Fruit fly (Drosophila melanogaster) whole organism, embryonic: ENCODE results near the gene CG43120.

Experiments
- Ada2b ChIP-seq: fragments of 200-800 bp; sonication (Bioruptor generic); IDR thresholded peaks from 2 replicates; pipeline ENCODE4 v1.3.6; 2022; ENCODE audit warnings: missing biosample characterization, missing genetic modification characterization
- Awh ChIP-seq: fragments of 200-800 bp; sonication (Bioruptor generic); IDR thresholded peaks from 2 replicates; pipeline ENCODE4, ENCODE4 v1.3.6; 2022; ENCODE audit warnings: missing biosample characterization, missing genetic modification characterization
- Blimp-1 ChIP-seq: fragments of 200-800 bp; sonication (Bioruptor generic); optimal IDR thresholded peaks from 3 replicates; lab custom pipeline; 2018; ENCODE audit warnings: missing biosample characterization, missing genetic modification characterization, mild to moderate bottlenecking, moderate library complexity, missing genetic modification reagents
- CG10267 ChIP-seq: fragments of 200-800 bp; sonication (Bioruptor generic); optimal IDR thresholded peaks from 2 replicates; lab custom pipeline; 2018; ENCODE audit warnings: missing biosample characterization, mild to moderate bottlenecking, missing genetic modification characterization, moderate library complexity
- CG1602 ChIP-seq: fragments of 200-800 bp; sonication (Bioruptor generic); optimal IDR thresholded peaks from 3 replicates; lab custom pipeline; 2016; ENCODE audit warnings: missing biosample characterization, missing genetic modification characterization
- CG16779 ChIP-seq: fragments of 200-800 bp; sonication (Bioruptor generic); IDR thresholded peaks from 2 replicates; pipeline ENCODE4 v1.3.6; 2022; ENCODE audit warnings: missing biosample characterization, missing genetic modification characterization
- CG17361 ChIP-seq: fragments of 200-800 bp; sonication (Bioruptor generic); IDR thresholded peaks from 3 replicates; pipeline ENCODE4 v1.3.6; 2022; ENCODE audit warnings: missing biosample characterization, missing genetic modification characterization
- CG18262 ChIP-seq: fragments of 200-800 bp; optimal IDR thresholded peaks from 3 replicates; lab custom pipeline; 2019; ENCODE audit warnings: missing biosample characterization, mild to moderate bottlenecking, missing genetic modification characterization, moderate library complexity
- CG2199 ChIP-seq: fragments of 200-800 bp; sonication (Bioruptor generic); IDR thresholded peaks from 3 replicates; pipeline ENCODE4 v1.3.6; 2022; ENCODE audit warnings: missing biosample characterization, missing genetic modification characterization
- CG2712 ChIP-seq: fragments of 200-800 bp; optimal IDR thresholded peaks from 3 replicates; lab custom pipeline; 2019; ENCODE audit warnings: missing biosample characterization, mild to moderate bottlenecking, missing genetic modification characterization, moderate library complexity
- CG31441 ChIP-seq: fragments of 200-800 bp; sonication (Bioruptor generic); IDR thresholded peaks from 2 replicates; pipeline ENCODE4 v1.3.6; 2022; ENCODE audit warnings: missing biosample characterization, missing genetic modification characterization
- CG3726 ChIP-seq: fragments of 200-800 bp; sonication (Bioruptor generic); IDR thresholded peaks from 3 replicates; pipeline ENCODE4, ENCODE4 v1.3.6; 2022; ENCODE audit warnings: missing biosample characterization, missing genetic modification characterization
- CG4730 ChIP-seq: fragments of 200-800 bp; sonication (Bioruptor generic); IDR thresholded peaks from 2 replicates; pipeline ENCODE4 v1.3.6; 2022; ENCODE audit warnings: missing biosample characterization, missing genetic modification characterization
- CG7963 ChIP-seq: fragments of 200-800 bp; sonication (Bioruptor generic); IDR thresholded peaks from 3 replicates; pipeline ENCODE4 v1.3.6; 2022; ENCODE audit warnings: missing biosample characterization, missing genetic modification characterization; ENCODE audit not compliant: partially characterized antibody
- CG8388 ChIP-seq: fragments of 200-800 bp; sonication (Bioruptor generic); optimal IDR thresholded peaks from 2 replicates; lab custom pipeline; 2019; ENCODE audit warnings: missing biosample characterization, mild to moderate bottlenecking, missing genetic modification characterization, moderate library complexity
- CG8944 ChIP-seq: fragments of 200-800 bp; sonication (Bioruptor generic); optimal IDR thresholded peaks from 3 replicates; lab custom pipeline; 2016; ENCODE audit warnings: missing biosample characterization, missing genetic modification characterization
- CkIIα-i1 ChIP-seq: fragments of 200-800 bp; sonication (Bioruptor generic); IDR thresholded peaks from 2 replicates; pipeline ENCODE4 v1.3.6; 2022; ENCODE audit warnings: missing biosample characterization, missing genetic modification characterization
- D19A ChIP-seq: fragments of 200-800 bp; optimal IDR thresholded peaks from 3 replicates; lab custom pipeline; 2019; ENCODE audit warnings: missing biosample characterization, mild to moderate bottlenecking, missing genetic modification characterization, moderate library complexity
- Dfd ChIP-seq, 2 experiments: fragments of >200 bp; optimal IDR thresholded peaks; 2 replicates each; lab custom pipeline; 2017; ENCODE audit warnings: missing biosample characterization in 2 of 2, missing genetic modification characterization in 2 of 2
- Doc2 ChIP-seq: fragments of 200-800 bp; sonication (Bioruptor generic); IDR thresholded peaks from 2 replicates; pipeline ENCODE4 v1.3.6; 2022; ENCODE audit warnings: missing biosample characterization, missing genetic modification characterization
- Drgx ChIP-seq: fragments of 200-800 bp; sonication (Bioruptor generic); IDR thresholded peaks from 2 replicates; pipeline ENCODE4 v1.3.6; 2022; ENCODE audit warnings: missing biosample characterization, missing genetic modification characterization
- HLH3B ChIP-seq: fragments of 200-800 bp; sonication (Bioruptor generic); IDR thresholded peaks from 2 replicates; pipeline ENCODE4 v1.3.6; 2022; ENCODE audit warnings: missing biosample characterization, missing genetic modification characterization
- Mes4 ChIP-seq: fragments of 200-800 bp; sonication (Bioruptor generic); optimal IDR thresholded peaks from 2 replicates; lab custom pipeline; 2016; ENCODE audit warnings: missing biosample characterization, missing genetic modification characterization
- chinmo ChIP-seq: fragments of 200-800 bp; sonication (Bioruptor generic); IDR thresholded peaks from 4 replicates; pipeline ENCODE4 v1.3.6; 2022; ENCODE audit warnings: missing biosample characterization, missing genetic modification characterization; ENCODE audit not compliant: partially characterized antibody
- crp ChIP-seq, 2 experiments: fragments of 200-800 bp; sonication (Bioruptor generic); optimal IDR thresholded peaks; 2 replicates in 1 of 2; 3 replicates in 1 of 2; lab custom pipeline; 2017; ENCODE audit warnings: missing biosample characterization in 2 of 2, missing genetic modification characterization in 2 of 2, mild to moderate bottlenecking in 1 of 2, moderate library complexity in 1 of 2
- dmrt99B ChIP-seq: fragments of 200-800 bp; sonication (Bioruptor generic); optimal IDR thresholded peaks from 2 replicates; lab custom pipeline; 2018; ENCODE audit warnings: missing biosample characterization, mild to moderate bottlenecking, missing genetic modification characterization, moderate library complexity
- dysf ChIP-seq: fragments of 200-800 bp; sonication (Bioruptor generic); IDR thresholded peaks from 3 replicates; pipeline ENCODE4 v1.3.6; 2022; ENCODE audit warnings: missing biosample characterization, missing genetic modification characterization
- esg ChIP-seq: fragments of 200-800 bp; sonication (Bioruptor generic); conservative IDR thresholded peaks from 2 replicates; pipeline ENCODE4 v1.3.6; 2022; ENCODE audit warnings: missing biosample characterization, missing genetic modification characterization
- fd96Cb ChIP-seq: fragments of 200-800 bp; sonication (Bioruptor generic); optimal IDR thresholded peaks from 2 replicates; lab custom pipeline; 2018; ENCODE audit warnings: missing biosample characterization, mild to moderate bottlenecking, missing genetic modification characterization, moderate library complexity
- fru ChIP-seq: fragments of >200 bp; optimal IDR thresholded peaks from 2 replicates; lab custom pipeline; 2017
- gem ChIP-seq: fragments of 200-800 bp; sonication (Bioruptor generic); optimal IDR thresholded peaks from 2 replicates; lab custom pipeline; 2019; ENCODE audit warnings: missing biosample characterization, mild to moderate bottlenecking, missing genetic modification characterization, moderate library complexity
- gfzf ChIP-seq: fragments of 200-800 bp; sonication (Bioruptor generic); optimal IDR thresholded peaks from 2 replicates; lab custom pipeline; 2016; ENCODE audit warnings: missing biosample characterization, mild to moderate bottlenecking, missing genetic modification characterization, moderate library complexity
- jing ChIP-seq: fragments of 200-800 bp; sonication (Bioruptor generic); optimal IDR thresholded peaks from 2 replicates; lab custom pipeline; 2018; ENCODE audit warnings: missing biosample characterization, mild to moderate bottlenecking, missing genetic modification characterization
- lab ChIP-seq: fragments of 200-800 bp; sonication (Bioruptor generic); optimal IDR thresholded peaks from 3 replicates; lab custom pipeline; 2017; ENCODE audit warnings: missing biosample characterization, missing genetic modification characterization, mild to moderate bottlenecking, moderate library complexity, missing genetic modification reagents
- lmd ChIP-seq: fragments of 200-800 bp; sonication (Bioruptor generic); IDR thresholded peaks from 2 replicates; pipeline ENCODE4 v1.3.6; 2022; ENCODE audit warnings: missing biosample characterization, missing genetic modification characterization
- nmo ChIP-seq: fragments of 200-800 bp; sonication (Bioruptor generic); optimal IDR thresholded peaks from 2 replicates; lab custom pipeline; 2018; ENCODE audit warnings: missing biosample characterization, mild to moderate bottlenecking, missing genetic modification characterization, moderate library complexity
- oc ChIP-seq: fragments of 200-800 bp; sonication (Bioruptor generic); optimal IDR thresholded peaks from 2 replicates; lab custom pipeline; 2018; ENCODE audit warnings: missing biosample characterization, mild to moderate bottlenecking, missing genetic modification characterization, moderate library complexity
- otp ChIP-seq: fragments of 200-800 bp; sonication (Bioruptor generic); IDR thresholded peaks from 3 replicates; pipeline ENCODE4, ENCODE4 v1.3.6; 2022; ENCODE audit warnings: missing biosample characterization, missing genetic modification characterization
- pho ChIP-seq: fragments of 200-800 bp; sonication (Bioruptor generic); optimal IDR thresholded peaks from 2 replicates; lab custom pipeline; 2016; ENCODE audit warnings: missing biosample characterization, missing genetic modification characterization
- prd ChIP-seq, 3 experiments: fragments of >200 bp in 2 of 3; fragments of 200-800 bp in 1 of 3; sonication (Bioruptor generic) in 1 of 3; optimal IDR thresholded peaks in 2 of 3; IDR thresholded peaks in 1 of 3; 2 replicates in 2 of 3; 3 replicates in 1 of 3; pipeline versions ENCODE4 v1.3.6 to Lab custom; 2017 to 2022; ENCODE audit warnings: missing biosample characterization in 1 of 3, missing genetic modification characterization in 1 of 3
- ranshi ChIP-seq: fragments of 200-800 bp; sonication (Bioruptor generic); IDR thresholded peaks from 2 replicates; pipeline ENCODE4 v1.3.6; 2022; ENCODE audit warnings: missing biosample characterization, missing genetic modification characterization
- scrt ChIP-seq: fragments of 200-800 bp; sonication (Bioruptor generic); optimal IDR thresholded peaks from 2 replicates; lab custom pipeline; 2018; ENCODE audit warnings: missing biosample characterization, mild to moderate bottlenecking, missing genetic modification characterization, moderate library complexity
- slbo ChIP-seq: fragments of 200-800 bp; sonication (Bioruptor generic); IDR thresholded peaks from 2 replicates; pipeline ENCODE4 v1.3.6; 2022; ENCODE audit warnings: missing biosample characterization, missing genetic modification characterization
- stwl ChIP-seq: fragments of 200-800 bp; sonication (Bioruptor generic); optimal IDR thresholded peaks from 3 replicates; lab custom pipeline; 2018; ENCODE audit warnings: missing biosample characterization, mild to moderate bottlenecking, missing genetic modification characterization, moderate library complexity
- tna ChIP-seq: fragments of 200-800 bp; sonication (Bioruptor generic); IDR thresholded peaks from 2 replicates; pipeline ENCODE4 v1.3.6; 2022; ENCODE audit warnings: missing biosample characterization, missing genetic modification characterization; ENCODE audit not compliant: partially characterized antibody
- trem ChIP-seq: fragments of 200-800 bp; optimal IDR thresholded peaks from 3 replicates; lab custom pipeline; 2019; ENCODE audit warnings: missing biosample characterization, mild to moderate bottlenecking, missing genetic modification characterization, moderate library complexity
- vvl ChIP-seq: fragments of 200-800 bp; sonication (Bioruptor generic); IDR thresholded peaks from 2 replicates; pipeline ENCODE4 v1.3.6; 2022; ENCODE audit warnings: missing biosample characterization, missing genetic modification characterization
- zfh1 ChIP-seq: fragments of 200-800 bp; sonication (Bioruptor generic); IDR thresholded peaks from 3 replicates; pipeline ENCODE4 v1.3.6; 2022; ENCODE audit warnings: missing biosample characterization, missing genetic modification characterization

CG43120 gene

dm6 chr3L:14359815-14360719 is 21.6 kb upstream of the CG43120 start (continued):
- TF ChIP-seq ranshi (GFP tag; lab: Robert Waterston, UW) (0 out of 2 replicates have a peak, but pooled peaks have one; percentile 12), esg (GFP tag; lab: Robert Waterston, UW) (0 out of 2 replicates have a peak, but pooled peaks have one; percentile 10), CG18262 (tag; lab: Kevin White, UChicago) (peak; percentile 45), fd96Cb (tag; lab: Kevin White, UChicago) (peak; percentile 27), lab (GFP tag; lab: Kevin White, UChicago) (peak; percentile 39), oc (tag; lab: Kevin White, UChicago) (peak; percentile 3), dysf (GFP tag; lab: Robert Waterston, UW) (0 out of 3 replicates have a peak, but pooled peaks have one; percentile 16), lmd (GFP tag; lab: Robert Waterston, UW) (0 out of 2 replicates have a peak, but pooled peaks have one; percentile 19), CG17361 (GFP tag; lab: Robert Waterston, UW) (peak; percentile 54; the same call in 2 of the 3 replicates), otp (GFP tag; lab: Robert Waterston, UW) (0 out of 3 replicates have a peak, but pooled peaks have one; percentile 32), dmrt99B (tag; lab: Kevin White, UChicago) (peak; percentile 32), D19A (peak; percentile 45), gem (peak; percentile 44), scrt (GFP tag; lab: Kevin White, UChicago) (peak; percentile 16), nmo (peak; percentile 36), CG7963 (GFP tag; lab: Robert Waterston, UW) (no peak), HLH3B (0 out of 2 replicates have a peak, but pooled peaks have one; percentile 9), prd (optimal IDR thresholded peaks at IDR 0.05; lab: Kevin White, UChicago) (no peak), prd (GFP tag; IDR thresholded peaks at IDR 0.05; lab: Robert Waterston, UW) (peak; percentile 28; the same call in 1 of the 3 replicates), CG2712 (peak; percentile 55), CG8944 (GFP tag; lab: Kevin White, UChicago) (no peak), CG2199 (GFP tag; lab: Robert Waterston, UW) (0 out of 3 replicates have a peak, but pooled peaks have one; percentile 45), Awh (GFP tag; lab: Robert Waterston, UW) (peak; percentile 18; the same call in 1 of the 2 replicates), fru (no peak), stwl (peak; percentile 8), CG8388 (GFP tag; lab: Kevin White, UChicago) (no peak), CG16779 (0 out of 2 replicates have a peak, but pooled peaks have one; percentile 24), vvl (peak; percentile 32; the same call in 1 of the 2 replicates), Drgx (GFP tag; lab: Robert Waterston, UW) (no peak), CG10267 (tag; lab: Kevin White, UChicago) (peak; percentile 18), Ada2b (GFP tag; lab: Robert Waterston, UW) (peak; percentile 11; the same call in 1 of the 2 replicates), CG31441 (peak; percentile 54; the same call in 1 of the 2 replicates), pho (GFP tag; lab: Kevin White, UChicago) (no peak), crp (GFP tag; optimal IDR thresholded peaks at IDR 0.05; lab: Kevin White, UChicago) (no peak), Doc2 (GFP tag; lab: Robert Waterston, UW) (no peak), slbo (GFP tag; lab: Robert Waterston, UW) (no peak), Blimp-1 (peak; percentile 38)

dm6 chr3L:14362028-14362427 is 19.7 kb upstream of the CG43120 start:
- TF ChIP-seq jing, result no peak
- 0 out of 4 replicates have a peak, but pooled peaks have one; percentile 29 for TF ChIP-seq chinmo (GFP tag; lab: Robert Waterston, UW)
- TF ChIP-seq gfzf (GFP tag; lab: Kevin White, UChicago), result no peak
- TF ChIP-seq Dfd (GFP tag; optimal IDR thresholded peaks at IDR 0.05; lab: Kevin White, UChicago), result no peak
- no peak for TF ChIP-seq CG8944 (GFP tag; lab: Kevin White, UChicago)
- TF ChIP-seq tna, result no peak
- TF ChIP-seq Mes4 (GFP tag; lab: Kevin White, UChicago), result no peak
- TF ChIP-seq trem, result no peak
- 0 out of 3 replicates have a peak, but pooled peaks have one; percentile 13 for TF ChIP-seq zfh1 (GFP tag; lab: Robert Waterston, UW)
- no peak for TF ChIP-seq CG4730 (GFP tag; lab: Robert Waterston, UW)
- TF ChIP-seq pho (GFP tag; lab: Kevin White, UChicago), result no peak
- 0 out of 3 replicates have a peak, but pooled peaks have one; percentile 36 for TF ChIP-seq CG2199 (GFP tag; lab: Robert Waterston, UW)
- TF ChIP-seq CG3726 (GFP tag; lab: Robert Waterston, UW), result no peak
- no peak for TF ChIP-seq CG1602 (GFP tag; lab: Kevin White, UChicago)
- TF ChIP-seq CkIIα-i1 (GFP tag; lab: Robert Waterston, UW), result no peak
